Worm (Caenorhabditis elegans) whole organism, L3 larva: ENCODE data around the gene H05C05.1.

Source experiments
- R02D3.7 ChIP-seq: fragments of 150-350 bp; optimal IDR thresholded peaks from 2 replicates; lab custom pipeline; 2014; ENCODE audit warnings: missing biosample characterization, missing genetic modification characterization
- ZK546.5 ChIP-seq: sonication (generic microtip); optimal IDR thresholded peaks from 2 replicates; lab custom pipeline; 2017; ENCODE audit warnings: missing biosample characterization, missing genetic modification characterization
- aly-2 ChIP-seq: fragments of 150-350 bp; optimal IDR thresholded peaks from 2 replicates; lab custom pipeline; 2014; ENCODE audit warnings: missing biosample characterization, missing genetic modification characterization
- ceh-16 ChIP-seq: sonication (generic microtip); optimal IDR thresholded peaks from 2 replicates; lab custom pipeline; 2017; ENCODE audit warnings: missing biosample characterization, missing genetic modification characterization
- ceh-28 ChIP-seq: fragments of 150-350 bp; optimal IDR thresholded peaks from 2 replicates; lab custom pipeline; 2014; ENCODE audit warnings: missing biosample characterization, missing genetic modification reagents, missing genetic modification characterization
- ceh-82 ChIP-seq: fragments of 150-350 bp; optimal IDR thresholded peaks from 2 replicates; lab custom pipeline; 2014; ENCODE audit warnings: missing biosample characterization, missing genetic modification characterization
- ceh-9 ChIP-seq: sonication (generic microtip); optimal IDR thresholded peaks from 2 replicates; lab custom pipeline; 2018; ENCODE audit warnings: missing biosample characterization, missing genetic modification characterization
- daf-12 ChIP-seq: fragments of 150-350 bp; optimal IDR thresholded peaks from 2 replicates; lab custom pipeline; 2014; ENCODE audit warnings: missing biosample characterization, missing genetic modification reagents, missing genetic modification characterization
- egl-27 ChIP-seq: sonication (generic microtip); optimal IDR thresholded peaks from 4 replicates; lab custom pipeline; 2017; ENCODE audit warnings: missing biosample characterization, missing genetic modification reagents, missing genetic modification characterization
- elt-2 ChIP-seq: sonication (generic microtip); optimal IDR thresholded peaks from 2 replicates; lab custom pipeline; 2016; ENCODE audit warnings: missing genetic modification reagents, mild to moderate bottlenecking, missing genetic modification characterization, missing compliant biosample characterization
- elt-3 ChIP-seq, 3 experiments: fragments of 150-350 bp in 1 of 3; sonication (generic microtip) in 2 of 3; optimal IDR thresholded peaks; 2 replicates in 2 of 3; 4 replicates in 1 of 3; lab custom pipeline; 2014 to 2017; ENCODE audit warnings: missing biosample characterization in 3 of 3, missing genetic modification characterization in 3 of 3
- fkh-10 ChIP-seq: sonication (generic microtip); optimal IDR thresholded peaks from 2 replicates; lab custom pipeline; 2017; ENCODE audit warnings: missing biosample characterization, missing genetic modification reagents, missing genetic modification characterization
- fkh-2 ChIP-seq: fragments of 150-350 bp; optimal IDR thresholded peaks from 2 replicates; lab custom pipeline; 2014; ENCODE audit warnings: missing biosample characterization, missing genetic modification reagents, missing genetic modification characterization
- fos-1 ChIP-seq: fragments of 150-350 bp; optimal IDR thresholded peaks from 2 replicates; lab custom pipeline; 2014; ENCODE audit warnings: missing biosample characterization, missing genetic modification characterization
- hmg-11 ChIP-seq: sonication (generic microtip); optimal IDR thresholded peaks from 2 replicates; lab custom pipeline; 2016; ENCODE audit warnings: missing genetic modification characterization, missing compliant biosample characterization
- jun-1 ChIP-seq: fragments of 150-350 bp; optimal IDR thresholded peaks from 2 replicates; lab custom pipeline; 2014; ENCODE audit warnings: missing biosample characterization, missing genetic modification reagents, missing genetic modification characterization
- lin-15B ChIP-seq: fragments of 150-350 bp; optimal IDR thresholded peaks from 2 replicates; lab custom pipeline; 2014; ENCODE audit warnings: missing biosample characterization, missing genetic modification characterization
- mdl-1 ChIP-seq: fragments of 150-350 bp; optimal IDR thresholded peaks from 2 replicates; lab custom pipeline; 2014; ENCODE audit warnings: missing biosample characterization, missing genetic modification characterization
- mml-1 ChIP-seq: fragments of 150-350 bp; sonication (generic microtip); optimal IDR thresholded peaks from 3 replicates; lab custom pipeline; 2014; ENCODE audit warnings: missing biosample characterization, missing genetic modification characterization
- nfya-1 ChIP-seq: sonication (generic microtip); optimal IDR thresholded peaks from 2 replicates; lab custom pipeline; 2017; ENCODE audit warnings: missing genetic modification characterization, mild to moderate bottlenecking, missing compliant biosample characterization, antibody characterized with exemption, moderate library complexity; ENCODE audit not compliant: insufficient read depth
- nhr-11 ChIP-seq: fragments of 150-350 bp; optimal IDR thresholded peaks from 2 replicates; lab custom pipeline; 2014; ENCODE audit warnings: missing biosample characterization, missing genetic modification characterization
- nhr-23 ChIP-seq: fragments of 150-350 bp; optimal IDR thresholded peaks from 2 replicates; lab custom pipeline; 2014; ENCODE audit warnings: missing biosample characterization, missing genetic modification reagents, missing genetic modification characterization
- nhr-237 ChIP-seq: fragments of 150-350 bp; optimal IDR thresholded peaks from 2 replicates; lab custom pipeline; 2014; ENCODE audit warnings: missing biosample characterization, missing genetic modification characterization
- nhr-25 ChIP-seq: sonication (generic microtip); optimal IDR thresholded peaks from 2 replicates; lab custom pipeline; 2017; ENCODE audit warnings: missing biosample characterization, missing genetic modification characterization
- nhr-28 ChIP-seq: fragments of 150-350 bp; optimal IDR thresholded peaks from 2 replicates; lab custom pipeline; 2014; ENCODE audit warnings: missing biosample characterization, missing genetic modification characterization
- nhr-76 ChIP-seq: fragments of 150-350 bp; sonication (generic microtip); optimal IDR thresholded peaks from 5 replicates; lab custom pipeline; 2014; ENCODE audit warnings: missing biosample characterization, missing genetic modification characterization
- nhr-77 ChIP-seq: fragments of 150-350 bp; optimal IDR thresholded peaks from 2 replicates; lab custom pipeline; 2014; ENCODE audit warnings: missing biosample characterization, missing genetic modification characterization
- pha-4 ChIP-seq: fragments of 150-350 bp; optimal IDR thresholded peaks from 2 replicates; lab custom pipeline; 2014; ENCODE audit warnings: missing biosample characterization, missing genetic modification reagents, missing genetic modification characterization
- pqm-1 ChIP-seq: fragments of 150-350 bp; optimal IDR thresholded peaks from 2 replicates; lab custom pipeline; 2017; ENCODE audit warnings: missing biosample characterization, missing genetic modification characterization, inconsistent platforms
- snpc-4 ChIP-seq: fragments of 150-350 bp; optimal IDR thresholded peaks from 2 replicates; lab custom pipeline; 2014; ENCODE audit warnings: missing biosample characterization, missing genetic modification characterization
- tbx-2 ChIP-seq: sonication (generic microtip); optimal IDR thresholded peaks from 2 replicates; lab custom pipeline; 2016; ENCODE audit warnings: mild to moderate bottlenecking, missing genetic modification characterization, missing compliant biosample characterization
- unc-39 ChIP-seq: sonication (generic microtip); optimal IDR thresholded peaks from 4 replicates; lab custom pipeline; 2017; ENCODE audit warnings: missing biosample characterization, missing genetic modification characterization
- unc-62 ChIP-seq: fragments of 150-350 bp; sonication (generic microtip); optimal IDR thresholded peaks from 4 replicates; lab custom pipeline; 2014; ENCODE audit warnings: missing biosample characterization, missing genetic modification reagents, missing genetic modification characterization
- zag-1 ChIP-seq: fragments of 150-350 bp; optimal IDR thresholded peaks from 2 replicates; lab custom pipeline; 2014; ENCODE audit warnings: missing biosample characterization, missing genetic modification characterization
- ztf-11 ChIP-seq: fragments of 150-350 bp; optimal IDR thresholded peaks from 2 replicates; lab custom pipeline; 2014; ENCODE audit warnings: missing biosample characterization, missing genetic modification characterization
- ztf-4 ChIP-seq: fragments of 150-350 bp; optimal IDR thresholded peaks from 2 replicates; lab custom pipeline; 2014; ENCODE audit warnings: missing biosample characterization, missing genetic modification characterization

The H05C05.1 gene

ce11 chrIII:2920866-2921265 is 26.1 kb upstream of the H05C05.1 start:
- TF ChIP-seq nhr-237 = no peak
- no peak for TF ChIP-seq pha-4 (tag; lab: Kevin White, UChicago)
- no peak for TF ChIP-seq nhr-28 (tag; lab: Kevin White, UChicago)
- no peak for TF ChIP-seq zag-1
- TF ChIP-seq nhr-23 (tag; lab: Kevin White, UChicago) = no peak
- no peak for TF ChIP-seq pqm-1 (tag; lab: Kevin White, UChicago)
- TF ChIP-seq ceh-9 = no peak
- TF ChIP-seq tbx-2 (tag; lab: Kevin White, UChicago) = no peak
- TF ChIP-seq elt-2 (tag; lab: Kevin White, UChicago) = no peak
- no peak for TF ChIP-seq snpc-4 (tag; lab: Kevin White, UChicago)
- no peak for TF ChIP-seq fkh-10 (GFP tag; lab: Kevin White, UChicago)
- no peak for TF ChIP-seq R02D3.7 (tag; lab: Kevin White, UChicago)
- TF ChIP-seq nhr-11 (tag; lab: Kevin White, UChicago) = no peak
- no peak for TF ChIP-seq ztf-4 (tag; lab: Kevin White, UChicago)
- no peak for TF ChIP-seq egl-27 (tag; lab: Kevin White, UChicago)
- no peak for TF ChIP-seq jun-1 (tag; lab: Kevin White, UChicago)
- TF ChIP-seq unc-62 (GFP tag; lab: Kevin White, UChicago) = no peak
- TF ChIP-seq ceh-16 = no peak
- no peak for TF ChIP-seq ztf-11 (tag; lab: Kevin White, UChicago)
- TF ChIP-seq nhr-76 = no peak

ce11 chrIII:2923012-2923411 is 23.9 kb upstream of the H05C05.1 start, which contains the start of gene R10F2.4:
R10F2.4 (minus strand) TSS chrIII:2923112.
- TF ChIP-seq nhr-28 (tag; lab: Kevin White, UChicago) (no peak), fos-1 (tag; lab: Kevin White, UChicago) (no peak), nhr-76 (no peak), nhr-25 (tag; lab: Kevin White, UChicago) (no peak), nhr-77 (tag; lab: Kevin White, UChicago) (no peak)
- TF ChIP-seq, all 47 proteins: peak for 0

- TF ChIP-seq aly-2 (tag; lab: Kevin White, UChicago) (no peak), daf-12 (no peak), ceh-82 (tag; lab: Kevin White, UChicago) (no peak), mdl-1 (tag; lab: Kevin White, UChicago) (no peak), fkh-2 (tag; lab: Kevin White, UChicago) (no peak), nhr-28 (tag; lab: Kevin White, UChicago) (no peak), egl-27 (tag; lab: Kevin White, UChicago) (no peak), pha-4 (tag; lab: Kevin White, UChicago) (no peak), nhr-23 (tag; lab: Kevin White, UChicago) (no peak), nhr-25 (tag; lab: Kevin White, UChicago) (no peak)
Measured at ce11 chrIII:2924658-2925057, 22.3 kb upstream of the H05C05.1 start, which contains the start of gene R10F2.5. R10F2.5 (minus strand) TSS chrIII:2924758.

- TF ChIP-seq jun-1 (tag; lab: Kevin White, UChicago) (no peak), unc-39 (tag; lab: Kevin White, UChicago) (no peak), nfya-1 (tag; lab: Kevin White, UChicago) (no peak), lin-15B (tag; lab: Kevin White, UChicago) (no peak), pqm-1 (tag; lab: Kevin White, UChicago) (no peak)
- TF ChIP-seq, all 47 proteins: peak for 0
Measured at ce11 chrIII:2937780-2938179, 9.1 kb upstream of the H05C05.1 start.

- no peak for TF ChIP-seq mml-1 (tag; lab: Kevin White, UChicago)
- TF ChIP-seq fkh-10 (GFP tag; lab: Kevin White, UChicago) = no peak
- no peak for TF ChIP-seq nhr-77 (tag; lab: Kevin White, UChicago)
- no peak for TF ChIP-seq ZK546.5 (tag; lab: Kevin White, UChicago)
- no peak for TF ChIP-seq nhr-25 (tag; lab: Kevin White, UChicago)
- no peak for TF ChIP-seq mdl-1 (tag; lab: Kevin White, UChicago)
- no peak for TF ChIP-seq ceh-82 (tag; lab: Kevin White, UChicago)
- TF ChIP-seq daf-12 = no peak
- TF ChIP-seq elt-3 (tag; optimal IDR thresholded peaks at IDR 0.05; lab: Kevin White, UChicago) = no peak
- TF ChIP-seq hmg-11 = no peak
- TF ChIP-seq nhr-11 (tag; lab: Kevin White, UChicago) = no peak
- TF ChIP-seq ceh-28 (tag; lab: Kevin White, UChicago) = no peak
- no peak for TF ChIP-seq nfya-1 (tag; lab: Kevin White, UChicago)
- no peak for TF ChIP-seq fos-1 (tag; lab: Kevin White, UChicago)
- no peak for TF ChIP-seq ceh-9
- TF ChIP-seq unc-39 (tag; lab: Kevin White, UChicago) = no peak
- TF ChIP-seq jun-1 (tag; lab: Kevin White, UChicago) = no peak
- TF ChIP-seq lin-15B (tag; lab: Kevin White, UChicago) = no peak
Measured at ce11 chrIII:2941578-2941977, 5.3 kb upstream of the H05C05.1 start.
